Worm (Caenorhabditis elegans) whole organism, L4/young adult: ENCODE results near the gene K12H4.2.

Source experiments
- W03F9.2 ChIP-seq: fragments of 150-350 bp; optimal IDR thresholded peaks from 2 replicates; lab custom pipeline; 2014; ENCODE audit warnings: missing biosample characterization, missing genetic modification characterization
- dao-5 ChIP-seq: sonication (generic microtip); optimal IDR thresholded peaks from 2 replicates; lab custom pipeline; 2016; ENCODE audit warnings: missing genotype, missing genetic modification characterization, moderate library complexity, missing compliant biosample characterization

DNA sequence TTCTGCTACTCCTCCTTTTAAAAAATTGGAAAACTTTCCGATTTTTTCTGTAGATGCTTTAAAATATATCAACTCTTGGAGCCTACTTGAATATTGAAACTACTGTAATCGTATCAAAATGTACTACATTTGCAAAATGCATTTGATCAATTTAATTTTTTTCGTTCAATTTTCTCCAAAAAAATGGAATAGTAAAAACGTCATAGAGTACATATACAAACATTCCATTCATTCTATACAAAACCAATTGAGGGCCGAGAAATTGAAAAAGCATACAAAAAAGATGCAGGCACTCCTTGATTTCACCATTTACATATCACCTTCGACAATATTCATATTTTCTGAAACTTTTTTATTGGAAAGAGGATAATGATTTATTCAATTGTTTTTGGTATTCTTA lies 43.4 kb upstream of the K12H4.2 start, which contains the start of gene C06G4.6:
- TF ChIP-seq dao-5 (tag; lab: Kevin White, UChicago) (no peak), W03F9.2 (tag; lab: Kevin White, UChicago) (no peak)
